Worm (Caenorhabditis elegans): Measurements from ENCODE around the gene pxn-1.

DNA sequence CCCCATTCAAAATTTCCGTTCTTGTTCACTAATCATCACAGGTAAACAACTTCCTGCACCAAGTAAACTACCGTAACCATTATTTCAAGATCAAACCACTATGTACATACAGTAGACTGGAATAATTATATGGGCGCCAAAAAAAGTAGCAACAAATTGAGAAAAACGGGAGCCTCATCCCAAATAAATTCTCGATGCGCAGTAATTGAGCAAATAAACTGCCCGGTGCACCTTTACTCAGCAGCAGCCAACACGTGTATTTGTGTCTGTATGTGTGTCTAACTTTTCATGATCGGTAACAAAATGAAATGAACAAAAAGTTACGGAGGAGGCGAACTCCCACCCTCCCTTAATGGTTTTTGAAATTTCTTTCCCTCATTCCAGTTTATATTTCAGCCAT, 34.5 kb downstream of the pxn-1 start, which contains the start of gene otpl-5:
- TF ChIP-seq ZK546.5 (tag; optimal IDR thresholded peaks at IDR 0.05) (no peak), unc-62 (GFP tag; optimal IDR thresholded peaks at IDR 0.05 in 1 of 2) (no peak), unc-62 (tag; optimal IDR thresholded peaks at IDR 0.05) (no peak), nhr-11 (tag; optimal IDR thresholded peaks at IDR 0.05) (no peak), pha-4 (GFP tag; IDR thresholded peaks at IDR 0.05) (no peak), pha-4 (tag; optimal IDR thresholded peaks at IDR 0.05) (no peak), unc-130 (GFP tag; optimal IDR thresholded peaks at IDR 0.05) (no peak), hmg-1.1 (GFP tag; IDR thresholded peaks at IDR 0.05) (no peak), ama-1 (optimal IDR thresholded peaks at IDR 0.05) (no peak), nhr-25 (tag; optimal IDR thresholded peaks at IDR 0.05; ENCODE audit: borderline replicate concordance, insufficient read depth) (no peak)
